Fruit fly (Drosophila melanogaster): ENCODE results near the gene CG5282.

Gene CG5282

DNA sequence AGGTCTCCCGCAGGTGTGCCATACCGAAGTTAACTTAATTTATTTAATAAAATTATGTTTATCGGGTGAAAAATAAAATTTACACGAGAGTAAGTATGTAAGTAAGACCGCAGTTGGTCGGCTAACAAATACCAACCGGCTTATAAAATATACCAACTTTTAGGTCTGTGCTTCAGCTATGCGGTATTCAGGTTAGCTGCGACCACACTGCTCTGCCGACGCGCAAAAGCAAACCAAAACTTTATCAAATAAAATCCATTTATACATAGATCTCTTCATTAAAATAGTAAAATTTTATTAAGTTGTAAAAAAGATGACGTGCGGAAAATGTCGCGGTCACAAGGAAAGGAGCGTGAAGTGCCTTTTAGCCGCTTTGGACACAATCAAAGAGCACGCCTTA lies 10.2 kb upstream of the CG5282 start, which contains the start of the genes mRpL15 and CtIP (continued):
- no peak for TF ChIP-seq NFAT (GFP tag; IDR thresholded peaks at IDR 0.05)
- no peak for TF ChIP-seq Kr (GFP tag; optimal IDR thresholded peaks at IDR 0.05)
- TF ChIP-seq CG34422 (GFP tag; IDR thresholded peaks at IDR 0.05), result peak; percentile 68; the same call in 1 of the 3 replicates
- no peak for TF ChIP-seq hkb (optimal IDR thresholded peaks at IDR 0.05)
- no peak for TF ChIP-seq hkb (GFP tag; IDR thresholded peaks at IDR 0.05)
- TF ChIP-seq B-H1 (GFP tag; IDR thresholded peaks at IDR 0.05), result no peak
- no peak for TF ChIP-seq danr (GFP tag; IDR thresholded peaks at IDR 0.05)
- peak; percentile 39; the same call in 1 of the 2 replicates for TF ChIP-seq Bgb (GFP tag; IDR thresholded peaks at IDR 0.05; ENCODE audit: partially characterized antibody)
- TF ChIP-seq HLHmδ (GFP tag; optimal IDR thresholded peaks at IDR 0.05), result no peak
- TF ChIP-seq pzg (GFP tag; optimal IDR thresholded peaks at IDR 0.05), result peak; percentile 79
- 0 out of 2 replicates have a peak, but pooled peaks have one; percentile 31 for TF ChIP-seq Adf1 (GFP tag; IDR thresholded peaks at IDR 0.05)
- TF ChIP-seq YL-1 (GFP tag; optimal IDR thresholded peaks at IDR 0.05), result peak; percentile 75
- no peak for TF ChIP-seq CG17361 (GFP tag; IDR thresholded peaks at IDR 0.05)
- TF ChIP-seq CG32772 (GFP tag; IDR thresholded peaks at IDR 0.05), result no peak
- no peak for TF ChIP-seq Ptx1 (GFP tag; IDR thresholded peaks at IDR 0.05)
- peak; percentile 88 for TF ChIP-seq gfzf (GFP tag; optimal IDR thresholded peaks at IDR 0.05)
- no peak for TF ChIP-seq CG6791 (GFP tag; IDR thresholded peaks at IDR 0.05; ENCODE audit: partially characterized antibody)
- TF ChIP-seq crp (GFP tag; optimal IDR thresholded peaks at IDR 0.05), result peak in 1 of 2 experiments; percentile 65
- no peak for TF ChIP-seq cg (GFP tag; optimal IDR thresholded peaks at IDR 0.05)
- no peak for TF ChIP-seq CG7556 (GFP tag; optimal IDR thresholded peaks at IDR 0.05)
- no peak for TF ChIP-seq CG14965 (GFP tag; optimal IDR thresholded peaks at IDR 0.05; ENCODE audit: borderline replicate concordance)
- no peak for TF ChIP-seq CG9876 (GFP tag; optimal IDR thresholded peaks at IDR 0.05)
- no peak for TF ChIP-seq sisA (GFP tag; IDR thresholded peaks at IDR 0.05)
- no peak for TF ChIP-seq CG4707 (GFP tag; optimal IDR thresholded peaks at IDR 0.05)
- no peak for TF ChIP-seq Dek (tag; optimal IDR thresholded peaks at IDR 0.05)
- no peak for TF ChIP-seq CG12104 (GFP tag; optimal IDR thresholded peaks at IDR 0.05)
- no peak for TF ChIP-seq Sox102F (GFP tag; optimal IDR thresholded peaks at IDR 0.05)
- no peak for TF ChIP-seq ftz-f1 (GFP tag; optimal IDR thresholded peaks at IDR 0.05)
- TF ChIP-seq CG12236 (GFP tag; optimal IDR thresholded peaks at IDR 0.05), result no peak
- TF ChIP-seq CG2712 (tag; optimal IDR thresholded peaks at IDR 0.05), result peak; percentile 11
- TF ChIP-seq HmgZ (tag; optimal IDR thresholded peaks at IDR 0.05), result peak; percentile 15
- no peak for TF ChIP-seq TFAM (GFP tag; optimal IDR thresholded peaks at IDR 0.05)
- TF ChIP-seq chif (GFP tag; optimal IDR thresholded peaks at IDR 0.05), result no peak
- TF ChIP-seq CG2116 (GFP tag; optimal IDR thresholded peaks at IDR 0.05), result peak; percentile 5
- no peak for TF ChIP-seq abd-A (tag; optimal IDR thresholded peaks at IDR 0.05)
- TF ChIP-seq gcm2 (GFP tag; optimal IDR thresholded peaks at IDR 0.05), result no peak
- TF ChIP-seq CG5180 (GFP tag; optimal IDR thresholded peaks at IDR 0.05), result no peak
- TF ChIP-seq bbx (GFP tag; IDR thresholded peaks at IDR 0.05; ENCODE audit: partially characterized antibody), result peak; percentile 55
- peak; percentile 49 for TF ChIP-seq CG17186 (GFP tag; optimal IDR thresholded peaks at IDR 0.05)
- TF ChIP-seq lola (GFP tag; optimal IDR thresholded peaks at IDR 0.05), result no peak
- no peak for TF ChIP-seq fd96Cb (tag; optimal IDR thresholded peaks at IDR 0.05)
- TF ChIP-seq E2f2 (GFP tag; IDR thresholded peaks at IDR 0.05), result peak; percentile 68
- TF ChIP-seq Ets65A (GFP tag), result no peak
- no peak for TF ChIP-seq Hsf (GFP tag; optimal IDR thresholded peaks at IDR 0.05)
- no peak for TF ChIP-seq Taf1 (GFP tag; IDR thresholded peaks at IDR 0.05)
- no peak for TF ChIP-seq Aef1 (GFP tag; IDR thresholded peaks at IDR 0.05)
- TF ChIP-seq MESR4 (GFP tag; optimal IDR thresholded peaks at IDR 0.05), result peak; percentile 39
- peak; percentile 62 for TF ChIP-seq Dp (GFP tag; optimal IDR thresholded peaks at IDR 0.05)
- TF ChIP-seq CG34224 (GFP tag; IDR thresholded peaks at IDR 0.05; ENCODE audit: partially characterized antibody), result peak; percentile 26; the same call in 1 of the 3 replicates
- no peak for TF ChIP-seq zfh1 (GFP tag; IDR thresholded peaks at IDR 0.05)
- TF ChIP-seq CG18619 (GFP tag; optimal IDR thresholded peaks at IDR 0.05), result no peak

Data from whole organism, embryonic.